Fruit fly (Drosophila melanogaster) Kc167 (cell line): ENCODE data around the gene PIG-Wa.

Experiments
- Sin3A ChIP-seq: fragments of >200 bp; optimal IDR thresholded peaks from 2 replicates; lab custom pipeline; 2018; ENCODE audit warnings: missing external identifiers
- psq ChIP-seq: fragments of >200 bp; optimal IDR thresholded peaks from 2 replicates; lab custom pipeline; 2017; ENCODE audit warnings: missing external identifiers

- no peak for TF ChIP-seq psq (lab: Kevin White, UChicago)
- no peak for TF ChIP-seq Sin3A (lab: Kevin White, UChicago)
Observed at dm6 chr2L:2425652-2426192, 42.7 kb downstream of the PIG-Wa start.
